Worm (Caenorhabditis elegans): Measurements from ENCODE around the gene F28H7.8.

The F28H7.8 gene

ce11 chrV:10793498-10793897 lies 34.7 kb downstream of the F28H7.8 start, which contains the start of gene ule-3:
TSS of gene ule-3 (plus strand) at chrV:10793798.
- TF ChIP-seq flt-1 (GFP tag; IDR thresholded peaks at IDR 0.05) (no peak), cog-1 (tag; optimal IDR thresholded peaks at IDR 0.05) (no peak), klf-2 (GFP tag; conservative IDR thresholded peaks at IDR 0.05) (no peak), med-1 (GFP tag; optimal IDR thresholded peaks at IDR 0.05; ENCODE audit: insufficient read depth) (no peak), tab-1 (GFP tag; IDR thresholded peaks at IDR 0.05) (no peak), ref-1 (GFP tag; conservative IDR thresholded peaks at IDR 0.05) (no peak), ztf-23 (GFP tag; IDR thresholded peaks at IDR 0.05) (no peak)

- TF ChIP-seq med-1 (GFP tag; optimal IDR thresholded peaks at IDR 0.05; ENCODE audit: insufficient read depth) (no peak), ref-1 (GFP tag; conservative IDR thresholded peaks at IDR 0.05) (no peak), flt-1 (GFP tag; IDR thresholded peaks at IDR 0.05) (no peak), klf-2 (GFP tag; conservative IDR thresholded peaks at IDR 0.05) (no peak)
These were observed 35.7 kb downstream of the F28H7.8 start for ce11 chrV:10794463-10794862.

ce11 chrV:10795494-10795893 lies 36.7 kb downstream of the F28H7.8 start, which contains the start of gene D1054.19:
TSS of gene D1054.19 (plus strand) at chrV:10795794.
- TF ChIP-seq T22C8.4 (GFP tag; IDR thresholded peaks at IDR 0.05) (no peak), ztf-29 (GFP tag; IDR thresholded peaks at IDR 0.05) (no peak), cog-1 (tag; optimal IDR thresholded peaks at IDR 0.05) (no peak), ztf-23 (GFP tag; IDR thresholded peaks at IDR 0.05) (no peak), flt-1 (GFP tag; IDR thresholded peaks at IDR 0.05) (no peak), med-1 (GFP tag; optimal IDR thresholded peaks at IDR 0.05; ENCODE audit: insufficient read depth) (no peak), ref-1 (GFP tag; conservative IDR thresholded peaks at IDR 0.05) (no peak), klf-2 (GFP tag; conservative IDR thresholded peaks at IDR 0.05) (no peak), tab-1 (GFP tag; IDR thresholded peaks at IDR 0.05) (no peak)

ce11 chrV:10798090-10798489 lies 39.3 kb downstream of the F28H7.8 start, which contains the start of gene srh-184:
TSS of gene srh-184 (minus strand) at chrV:10798190.
- TF ChIP-seq med-1 (GFP tag; optimal IDR thresholded peaks at IDR 0.05; ENCODE audit: insufficient read depth) (no peak), flt-1 (GFP tag; IDR thresholded peaks at IDR 0.05) (no peak), T22C8.4 (GFP tag; IDR thresholded peaks at IDR 0.05) (no peak), ref-1 (GFP tag; conservative IDR thresholded peaks at IDR 0.05) (no peak), ztf-23 (GFP tag; IDR thresholded peaks at IDR 0.05) (no peak), klf-2 (GFP tag; conservative IDR thresholded peaks at IDR 0.05) (no peak), cog-1 (tag; optimal IDR thresholded peaks at IDR 0.05) (no peak), tab-1 (GFP tag; IDR thresholded peaks at IDR 0.05) (no peak), ztf-29 (GFP tag; IDR thresholded peaks at IDR 0.05) (no peak)

ce11 chrV:10801154-10801553 lies 42.4 kb downstream of the F28H7.8 start, which contains the start of gene D1054.18:
TSS of gene D1054.18 (minus strand) at chrV:10801198.
- TF ChIP-seq ztf-23 (GFP tag; IDR thresholded peaks at IDR 0.05) (no peak), ref-1 (GFP tag; conservative IDR thresholded peaks at IDR 0.05) (no peak), flt-1 (GFP tag; IDR thresholded peaks at IDR 0.05) (no peak), T22C8.4 (GFP tag; IDR thresholded peaks at IDR 0.05) (no peak), cog-1 (tag; optimal IDR thresholded peaks at IDR 0.05) (no peak), med-1 (GFP tag; optimal IDR thresholded peaks at IDR 0.05; ENCODE audit: insufficient read depth) (no peak), tab-1 (GFP tag; IDR thresholded peaks at IDR 0.05) (no peak), ztf-29 (GFP tag; IDR thresholded peaks at IDR 0.05) (no peak), klf-2 (GFP tag; conservative IDR thresholded peaks at IDR 0.05) (no peak)

ce11 chrV:10802060-10802459 lies 43.3 kb downstream of the F28H7.8 start:
- no peak for TF ChIP-seq ztf-23 (GFP tag; IDR thresholded peaks at IDR 0.05)
- TF ChIP-seq klf-2 (GFP tag; conservative IDR thresholded peaks at IDR 0.05) = no peak

ce11 chrV:10804374-10804773 lies 45.6 kb downstream of the F28H7.8 start, which contains the start of gene secs-1:
TSS of gene secs-1 (minus strand) at chrV:10804474.
- TF ChIP-seq ref-1 (GFP tag; conservative IDR thresholded peaks at IDR 0.05) (no peak), ztf-29 (GFP tag; IDR thresholded peaks at IDR 0.05) (no peak), tab-1 (GFP tag; IDR thresholded peaks at IDR 0.05) (no peak)

- no peak for TF ChIP-seq med-1 (GFP tag; optimal IDR thresholded peaks at IDR 0.05; ENCODE audit: insufficient read depth)
- no peak for TF ChIP-seq tab-1 (GFP tag; IDR thresholded peaks at IDR 0.05)
- no peak for TF ChIP-seq klf-2 (GFP tag; conservative IDR thresholded peaks at IDR 0.05)
- no peak for TF ChIP-seq flt-1 (GFP tag; IDR thresholded peaks at IDR 0.05)
- no peak for TF ChIP-seq ref-1 (GFP tag; conservative IDR thresholded peaks at IDR 0.05)
- no peak for TF ChIP-seq ztf-29 (GFP tag; IDR thresholded peaks at IDR 0.05)
- TF ChIP-seq cog-1 (tag; optimal IDR thresholded peaks at IDR 0.05) = no peak
- no peak for TF ChIP-seq T22C8.4 (GFP tag; IDR thresholded peaks at IDR 0.05)
- TF ChIP-seq ztf-23 (GFP tag; IDR thresholded peaks at IDR 0.05) = no peak
These were observed 47.2 kb downstream of the F28H7.8 start, which contains the start of gene prp-38 for ce11 chrV:10805934-10806333. TSS of gene prp-38 (minus strand) at chrV:10806034.

- TF ChIP-seq klf-2 (GFP tag; conservative IDR thresholded peaks at IDR 0.05) (peak; percentile 78), tab-1 (GFP tag; IDR thresholded peaks at IDR 0.05) (peak; percentile 92), ref-1 (GFP tag; conservative IDR thresholded peaks at IDR 0.05) (peak; percentile 61), T22C8.4 (GFP tag; IDR thresholded peaks at IDR 0.05) (peak; percentile 61; the same call in 1 of the 2 replicates), ztf-23 (GFP tag; IDR thresholded peaks at IDR 0.05) (peak; percentile 92), ztf-29 (GFP tag; IDR thresholded peaks at IDR 0.05) (peak; percentile 83; the same call in 1 of the 2 replicates), flt-1 (GFP tag; IDR thresholded peaks at IDR 0.05) (peak; percentile 96), cog-1 (tag; optimal IDR thresholded peaks at IDR 0.05) (peak; percentile 93), med-1 (GFP tag; optimal IDR thresholded peaks at IDR 0.05; ENCODE audit: insufficient read depth) (peak; percentile 90)
These were observed 49.1 kb downstream of the F28H7.8 start, which contains the start of gene plrg-1 for ce11 chrV:10807862-10808327. TSS of gene plrg-1 (minus strand) at chrV:10807912.
